Worm (Caenorhabditis elegans): ENCODE results near the gene natc-2.

natc-2 gene

DNA sequence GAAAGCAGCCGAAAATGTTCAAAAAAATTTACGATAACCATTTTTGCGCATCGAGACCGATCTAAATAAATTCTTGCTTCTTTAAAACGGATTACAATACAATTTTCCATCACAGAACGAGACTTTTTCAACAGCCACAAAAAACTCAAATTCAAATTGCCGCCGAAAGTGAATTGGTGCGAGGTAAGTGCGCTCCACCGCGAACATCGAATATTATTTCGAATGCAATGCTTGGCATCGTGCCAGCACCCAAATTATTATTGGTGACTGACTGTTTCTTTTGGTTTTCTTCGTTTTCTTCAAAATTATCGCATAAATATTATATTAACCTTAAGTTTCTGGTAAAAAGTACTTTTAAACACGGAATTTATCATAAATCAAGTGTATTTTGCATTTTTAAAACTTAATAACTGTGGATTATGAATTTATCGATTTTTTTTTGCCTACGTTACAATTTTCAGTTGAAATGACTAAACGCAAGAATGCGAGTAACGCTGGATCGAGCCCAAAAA is 4.8 kb upstream of the natc-2 start, which contains the start of gene penr-1 (continued):
- TF ChIP-seq snpc-1.3 (tag; optimal IDR thresholded peaks at IDR 0.05; ENCODE audit: insufficient read depth) (no peak), efl-1 (GFP tag; optimal IDR thresholded peaks at IDR 0.05) (peak; percentile 79), F22D6.2 (tag; optimal IDR thresholded peaks at IDR 0.05) (no peak), lsl-1 (GFP tag; optimal IDR thresholded peaks at IDR 0.05) (peak; percentile 18), dox-1 (GFP tag; IDR thresholded peaks at IDR 0.05) (no peak; the same call in 1 of the 2 replicates), dpl-1 (GFP tag; optimal IDR thresholded peaks at IDR 0.05) (peak; percentile 56), bed-1 (GFP tag; IDR thresholded peaks at IDR 0.05) (no peak), ekl-4 (GFP tag; IDR thresholded peaks at IDR 0.05) (no peak), repo-1 (tag; optimal IDR thresholded peaks at IDR 0.05) (no peak), D2030.7 (GFP tag; IDR thresholded peaks at IDR 0.05) (peak; percentile 37; the same call in 1 of the 2 replicates), rcor-1 (GFP tag; IDR thresholded peaks at IDR 0.05) (no peak), lin-54 (GFP tag; optimal IDR thresholded peaks at IDR 0.05) (peak; percentile 95), lag-1 (GFP tag; IDR thresholded peaks at IDR 0.05) (no peak), akir-1 (GFP tag; optimal IDR thresholded peaks at IDR 0.05) (no peak), ztf-25 (GFP tag; IDR thresholded peaks at IDR 0.05) (no peak), nhr-179 (tag; optimal IDR thresholded peaks at IDR 0.05) (no peak), hrde-1 (tag; optimal IDR thresholded peaks at IDR 0.05; ENCODE audit: borderline replicate concordance) (no peak), aptf-3 (GFP tag; IDR thresholded peaks at IDR 0.05) (no peak), tbx-9 (tag; optimal IDR thresholded peaks at IDR 0.05; ENCODE audit: borderline replicate concordance) (no peak), hmg-1.2 (GFP tag; IDR thresholded peaks at IDR 0.05) (no peak), F33H1.4 (GFP tag; IDR thresholded peaks at IDR 0.05) (peak; percentile 27; the same call in 1 of the 2 replicates), lin-35 (GFP tag; optimal IDR thresholded peaks at IDR 0.05) (peak in 2 of 3 experiments; percentile 24 to 76), snpc-4 (GFP tag; optimal IDR thresholded peaks at IDR 0.05) (no peak), snpc-4 (tag; optimal IDR thresholded peaks at IDR 0.05) (peak in 1 of 4 experiments; percentile 1), cebp-2 (GFP tag; IDR thresholded peaks at IDR 0.05) (no peak), ztf-18 (tag; optimal IDR thresholded peaks at IDR 0.05) (peak; percentile 39), let-607 (tag; optimal IDR thresholded peaks at IDR 0.05) (no peak), nfya-2 (GFP tag; IDR thresholded peaks at IDR 0.05) (no peak), pha-4 (tag; optimal IDR thresholded peaks at IDR 0.05) (no peak), ets-4 (GFP tag; optimal IDR thresholded peaks at IDR 0.05) (no peak), xnd-1 (tag; optimal IDR thresholded peaks at IDR 0.05) (peak; percentile 8), mxl-1 (tag; optimal IDR thresholded peaks at IDR 0.05) (no peak), F57A8.1 (GFP tag; optimal IDR thresholded peaks at IDR 0.05) (no peak), madf-10 (tag; optimal IDR thresholded peaks at IDR 0.05) (no peak), unc-62 (GFP tag; optimal IDR thresholded peaks at IDR 0.05) (no peak), attf-5 (GFP tag; optimal IDR thresholded peaks at IDR 0.05) (no peak), F10E7.11 (tag; optimal IDR thresholded peaks at IDR 0.05) (no peak), egrh-3 (GFP tag; IDR thresholded peaks at IDR 0.05) (no peak), ztf-22 (GFP tag; optimal IDR thresholded peaks at IDR 0.05) (no peak), ceh-79 (tag; optimal IDR thresholded peaks at IDR 0.05) (no peak), zfh-2 (GFP tag; conservative IDR thresholded peaks at IDR 0.05) (no peak), ztf-26 (tag; optimal IDR thresholded peaks at IDR 0.05) (no peak), unc-130 (GFP tag; optimal IDR thresholded peaks at IDR 0.05) (no peak)

All from whole organism, young adult.